Fruit fly (Drosophila melanogaster): ENCODE measurements around the gene CG4318.
A peak's percentile ranks its signal among the peaks of the same experiment; 100 is the strongest.

CG4318 gene

DNA sequence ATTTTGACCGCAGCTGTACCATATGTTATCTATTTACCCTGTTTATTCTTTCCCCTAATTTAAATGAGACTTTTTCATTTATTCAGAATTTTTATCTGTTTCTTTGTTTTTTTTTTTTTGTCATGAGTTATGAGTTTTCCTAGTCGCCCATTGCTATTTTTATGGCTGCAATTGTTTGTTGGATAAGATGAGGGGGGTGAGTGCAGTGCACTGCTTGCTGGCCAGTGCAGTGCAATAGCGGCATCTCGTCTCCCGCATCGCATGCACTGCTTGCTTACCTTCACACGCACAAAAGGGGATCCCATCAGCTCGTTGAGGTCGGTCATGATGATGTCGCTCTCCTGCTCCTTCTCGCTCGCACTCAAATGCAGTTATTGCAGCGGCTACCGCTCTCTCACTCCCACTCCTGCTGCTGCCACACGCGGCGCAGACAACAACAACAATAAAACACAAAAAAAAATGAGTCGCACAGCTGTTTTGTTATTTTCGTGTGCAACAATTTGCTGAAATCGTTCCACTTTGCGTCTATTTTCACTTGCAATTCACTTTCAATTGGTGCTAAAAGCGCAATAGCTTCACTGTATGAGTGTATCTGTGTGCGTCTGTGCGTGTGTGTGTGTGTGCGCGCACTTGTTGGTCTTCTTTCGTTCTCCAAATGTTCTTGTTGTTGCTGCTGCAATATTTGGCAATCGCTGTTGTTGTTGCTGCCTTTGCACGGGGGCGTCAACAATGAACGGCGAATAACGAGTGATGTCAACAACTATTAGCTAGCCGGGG, 26.6 kb downstream of the CG4318 start (continued):
- peak; percentile 8 for TF ChIP-seq CG8944 (GFP tag; optimal IDR thresholded peaks at IDR 0.05)
- TF ChIP-seq crol (GFP tag; IDR thresholded peaks at IDR 0.05) = peak; percentile 89
- TF ChIP-seq ranshi (GFP tag; IDR thresholded peaks at IDR 0.05) = 0 out of 2 replicates have a peak, but pooled peaks have one; percentile 23
- TF ChIP-seq CG2712 (tag; optimal IDR thresholded peaks at IDR 0.05) = peak; percentile 44
- peak; percentile 4 for TF ChIP-seq Dad (GFP tag; optimal IDR thresholded peaks at IDR 0.05)
- TF ChIP-seq CG10267 (tag; optimal IDR thresholded peaks at IDR 0.05) = peak; percentile 17
- TF ChIP-seq CG42726 (GFP tag; IDR thresholded peaks at IDR 0.05; ENCODE audit: partially characterized antibody) = 0 out of 2 replicates have a peak, but pooled peaks have one; percentile 7
- no peak for TF ChIP-seq CG5180 (GFP tag; optimal IDR thresholded peaks at IDR 0.05)
- TF ChIP-seq CG11456 (GFP tag; IDR thresholded peaks at IDR 0.05) = no peak
- peak; percentile 38; the same call in 1 of the 2 replicates for TF ChIP-seq sisA (GFP tag; IDR thresholded peaks at IDR 0.05)
- TF ChIP-seq bab2 (GFP tag; optimal IDR thresholded peaks at IDR 0.05) = peak; percentile 19
- peak; percentile 43 for TF ChIP-seq Camta (GFP tag; optimal IDR thresholded peaks at IDR 0.05)
- TF ChIP-seq pnt (GFP tag; optimal IDR thresholded peaks at IDR 0.05) = peak; percentile 35
- TF ChIP-seq Atf-2 (GFP tag; optimal IDR thresholded peaks at IDR 0.05) = peak; percentile 34
- TF ChIP-seq CG14667 (GFP tag; IDR thresholded peaks at IDR 0.05) = peak; percentile 34; the same call in 1 of the 2 replicates
- TF ChIP-seq hkb (optimal IDR thresholded peaks at IDR 0.05) = no peak
- 0 out of 2 replicates have a peak, but pooled peaks have one; percentile 27 for TF ChIP-seq hkb (GFP tag; IDR thresholded peaks at IDR 0.05)
- peak; percentile 21 for TF ChIP-seq Bdp1 (GFP tag; optimal IDR thresholded peaks at IDR 0.05)
- TF ChIP-seq gem (tag; optimal IDR thresholded peaks at IDR 0.05) = peak; percentile 52
- peak; percentile 16; the same call in 1 of the 2 replicates for TF ChIP-seq sens-2 (GFP tag; IDR thresholded peaks at IDR 0.05)
- TF ChIP-seq CG11398 (GFP tag; optimal IDR thresholded peaks at IDR 0.05) = peak; percentile 20
- TF ChIP-seq gro (GFP tag; optimal IDR thresholded peaks at IDR 0.05) = no peak
- TF ChIP-seq fd96Cb (tag; optimal IDR thresholded peaks at IDR 0.05) = peak; percentile 30
- TF ChIP-seq CG2202 (tag; optimal IDR thresholded peaks at IDR 0.05) = peak; percentile 32
- TF ChIP-seq Dbx (GFP tag; IDR thresholded peaks at IDR 0.05) = no peak
- peak; percentile 36 for TF ChIP-seq dmrt99B (tag; optimal IDR thresholded peaks at IDR 0.05)
- peak; percentile 31 for TF ChIP-seq NC2α (GFP tag; optimal IDR thresholded peaks at IDR 0.05)
- no peak for TF ChIP-seq disco-r (GFP tag; optimal IDR thresholded peaks at IDR 0.05)
- peak; percentile 49 for TF ChIP-seq tin (GFP tag; optimal IDR thresholded peaks at IDR 0.05)
- peak; percentile 55 for TF ChIP-seq CG30403 (GFP tag; optimal IDR thresholded peaks at IDR 0.05)
- no peak for TF ChIP-seq lab (GFP tag; optimal IDR thresholded peaks at IDR 0.05)
- TF ChIP-seq row (GFP tag; IDR thresholded peaks at IDR 0.05) = peak; percentile 37; the same call in 2 of the 3 replicates
- TF ChIP-seq sens (GFP tag) = peak; percentile 95
- TF ChIP-seq cato (GFP tag; optimal IDR thresholded peaks at IDR 0.05; ENCODE audit: borderline replicate concordance) = peak; percentile 22
- TF ChIP-seq ci (GFP tag; IDR thresholded peaks at IDR 0.05) = peak; percentile 84
- TF ChIP-seq prd (optimal IDR thresholded peaks at IDR 0.05) = no peak
- TF ChIP-seq prd (GFP tag; IDR thresholded peaks at IDR 0.05) = peak; percentile 43; the same call in 1 of the 3 replicates
- TF ChIP-seq Dp (GFP tag; optimal IDR thresholded peaks at IDR 0.05) = no peak
- TF ChIP-seq twi (tag; optimal IDR thresholded peaks at IDR 0.05) = peak; percentile 27
- TF ChIP-seq vnd (GFP tag; IDR thresholded peaks at IDR 0.05; ENCODE audit: partially characterized antibody) = no peak
- TF ChIP-seq CG17361 (GFP tag; IDR thresholded peaks at IDR 0.05) = 0 out of 3 replicates have a peak, but pooled peaks have one; percentile 17
- TF ChIP-seq NfI (GFP tag; optimal IDR thresholded peaks at IDR 0.05) = no peak
- 0 out of 3 replicates have a peak, but pooled peaks have one; percentile 18 for TF ChIP-seq hb (GFP tag; IDR thresholded peaks at IDR 0.05; ENCODE audit: partially characterized antibody)
- no peak for TF ChIP-seq CG9876 (GFP tag; optimal IDR thresholded peaks at IDR 0.05)
- peak; percentile 87 for TF ChIP-seq Ets65A (GFP tag)
- no peak for TF ChIP-seq aop (GFP tag; IDR thresholded peaks at IDR 0.05)
- no peak for TF ChIP-seq ab (GFP tag; optimal IDR thresholded peaks at IDR 0.05)
- TF ChIP-seq tna (GFP tag; IDR thresholded peaks at IDR 0.05; ENCODE audit: partially characterized antibody) = no peak
- peak; percentile 21 for TF ChIP-seq dmrt11E (tag; optimal IDR thresholded peaks at IDR 0.05)
